Fruit fly (Drosophila melanogaster): Measurements from ENCODE around the gene Gycbeta100B.

dm6 chr3R:31168968-31169367 lies 34.8 kb downstream of the Gycbeta100B start, which contains the start of gene stops:
- TF ChIP-seq EcR (GFP tag; optimal IDR thresholded peaks at IDR 0.05) (no peak), pan (optimal IDR thresholded peaks at IDR 0.05) (no peak), Dll (optimal IDR thresholded peaks at IDR 0.05) (no peak), CG8478 (optimal IDR thresholded peaks at IDR 0.05) (no peak), usp (GFP tag; optimal IDR thresholded peaks at IDR 0.05) (no peak)

Measured in whole organism.